Fruit fly (Drosophila melanogaster): ENCODE results near the gene Gtpx.
A peak's percentile ranks its signal among the peaks of the same experiment; 100 is the strongest.

The Gtpx gene

DNA sequence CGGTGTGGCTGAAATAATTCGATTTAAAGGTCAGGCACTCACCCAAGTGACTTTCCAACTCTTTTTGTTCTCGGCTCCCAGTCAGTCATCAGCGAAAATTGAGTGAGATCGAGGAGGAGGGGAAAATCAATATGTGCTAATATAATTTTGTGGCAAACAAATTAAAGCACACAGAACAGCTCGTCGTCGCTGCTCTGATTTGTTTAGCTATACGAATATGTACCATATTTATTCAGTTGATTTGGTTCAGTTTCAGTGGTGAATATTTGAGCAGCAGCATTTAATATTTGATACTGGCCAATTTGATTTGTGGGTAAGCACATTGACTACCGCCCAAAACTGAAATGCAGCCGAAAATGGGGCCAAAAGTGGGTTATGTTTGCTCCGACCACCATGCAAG lies 20.6 kb upstream of the Gtpx start (continued):
- TF ChIP-seq tio (GFP tag; optimal IDR thresholded peaks at IDR 0.05) (no peak), slp2 (GFP tag; optimal IDR thresholded peaks at IDR 0.05) (no peak), Camta (GFP tag; optimal IDR thresholded peaks at IDR 0.05) (peak; percentile 26), CG17612 (GFP tag; IDR thresholded peaks at IDR 0.05) (no peak), BtbVII (GFP tag; optimal IDR thresholded peaks at IDR 0.05) (no peak), CG9727 (GFP tag; optimal IDR thresholded peaks at IDR 0.05) (peak; percentile 44), CG12299 (tag; optimal IDR thresholded peaks at IDR 0.05) (no peak), Dip3 (GFP tag; optimal IDR thresholded peaks at IDR 0.05) (no peak), gt (GFP tag; IDR thresholded peaks at IDR 0.05) (no peak), HLH4C (GFP tag; IDR thresholded peaks at IDR 0.05; ENCODE audit: partially characterized antibody) (no peak), CG42726 (GFP tag; IDR thresholded peaks at IDR 0.05; ENCODE audit: partially characterized antibody) (no peak), lbe (GFP tag; optimal IDR thresholded peaks at IDR 0.05) (no peak), Hr39 (optimal IDR thresholded peaks at IDR 0.05) (no peak), Bdp1 (GFP tag; optimal IDR thresholded peaks at IDR 0.05) (peak; percentile 23), MESR4 (GFP tag; optimal IDR thresholded peaks at IDR 0.05) (no peak), Abd-B (GFP tag; optimal IDR thresholded peaks at IDR 0.05) (no peak), CG12391 (tag; optimal IDR thresholded peaks at IDR 0.05) (peak; percentile 6), CG8359 (GFP tag; optimal IDR thresholded peaks at IDR 0.05; ENCODE audit: borderline replicate concordance) (peak; percentile 49), Atf-2 (GFP tag; optimal IDR thresholded peaks at IDR 0.05) (no peak), Max (GFP tag; optimal IDR thresholded peaks at IDR 0.05) (peak; percentile 33), onecut (GFP tag; IDR thresholded peaks at IDR 0.05) (no peak), zfh1 (GFP tag; IDR thresholded peaks at IDR 0.05) (peak; percentile 45; the same call in 1 of the 3 replicates), Lhr (GFP tag; optimal IDR thresholded peaks at IDR 0.05) (peak; percentile 1), Meics (GFP tag; optimal IDR thresholded peaks at IDR 0.05) (peak; percentile 17), CG7839 (tag; optimal IDR thresholded peaks at IDR 0.05) (peak; percentile 14), chif (GFP tag; optimal IDR thresholded peaks at IDR 0.05) (peak in 1 of 2 experiments; percentile 27), run (tag; optimal IDR thresholded peaks at IDR 0.05) (no peak), CG7928 (GFP tag; optimal IDR thresholded peaks at IDR 0.05) (no peak), Atf6 (GFP tag; IDR thresholded peaks at IDR 0.05) (peak; percentile 24; the same call in 1 of the 2 replicates), HHEX (GFP tag; optimal IDR thresholded peaks at IDR 0.05) (peak; percentile 56), dan (GFP tag; IDR thresholded peaks at IDR 0.05) (no peak), ro (GFP tag; IDR thresholded peaks at IDR 0.05) (no peak), cato (GFP tag; optimal IDR thresholded peaks at IDR 0.05; ENCODE audit: borderline replicate concordance) (peak; percentile 31), btn (GFP tag; optimal IDR thresholded peaks at IDR 0.05) (peak; percentile 21), CG11398 (GFP tag; optimal IDR thresholded peaks at IDR 0.05) (peak; percentile 35), Jarid2 (GFP tag; optimal IDR thresholded peaks at IDR 0.05) (peak; percentile 25), gsb-n (tag; optimal IDR thresholded peaks at IDR 0.05) (peak; percentile 30), CG7745 (tag; optimal IDR thresholded peaks at IDR 0.05) (no peak), CG3995 (GFP tag; optimal IDR thresholded peaks at IDR 0.05) (no peak), MBD-R2 (GFP tag; IDR thresholded peaks at IDR 0.05) (no peak), CG11695 (GFP tag; IDR thresholded peaks at IDR 0.05) (0 out of 3 replicates have a peak, but pooled peaks have one; percentile 11), ATbp (GFP tag; optimal IDR thresholded peaks at IDR 0.05) (peak; percentile 76), hth (optimal IDR thresholded peaks at IDR 0.05) (no peak), nom (GFP tag; optimal IDR thresholded peaks at IDR 0.05) (no peak), Sox102F (GFP tag; optimal IDR thresholded peaks at IDR 0.05) (peak; percentile 23), ci (GFP tag; IDR thresholded peaks at IDR 0.05) (peak; percentile 55; the same call in 2 of the 3 replicates), CG3163 (GFP tag; optimal IDR thresholded peaks at IDR 0.05) (peak; percentile 13), Stat92E (GFP tag; optimal IDR thresholded peaks at IDR 0.05) (no peak), D (optimal IDR thresholded peaks at IDR 0.05) (no peak), D (GFP tag; optimal IDR thresholded peaks at IDR 0.05) (peak; percentile 15), CrebB (tag; optimal IDR thresholded peaks at IDR 0.05) (peak; percentile 30)
